Fruit fly (Drosophila melanogaster) whole organism: ENCODE data around the gene CG31248.
A peak's percentile ranks its signal among the peaks of the same experiment; 100 is the strongest.

Experiments used
- CG8478 ChIP-seq: fragments of >200 bp; optimal IDR thresholded peaks from 2 replicates; lab custom pipeline; 2018; ENCODE audit warnings: inconsistent platforms
- Dll ChIP-seq: fragments of >200 bp; optimal IDR thresholded peaks from 2 replicates; lab custom pipeline; 2017
- EcR ChIP-seq, 2 experiments: fragments of >200 bp; optimal IDR thresholded peaks; 2 replicates each; lab custom pipeline; 2017; ENCODE audit warnings: missing biosample characterization in 2 of 2, missing genetic modification characterization in 2 of 2, missing genetic modification reagents in 2 of 2
- pan ChIP-seq: fragments of >200 bp; optimal IDR thresholded peaks from 2 replicates; lab custom pipeline; 2017
- psq ChIP-seq: fragments of >200 bp; optimal IDR thresholded peaks from 2 replicates; lab custom pipeline; 2017
- usp ChIP-seq: fragments of >200 bp; optimal IDR thresholded peaks from 2 replicates; lab custom pipeline; 2017; ENCODE audit warnings: missing biosample characterization, missing genetic modification characterization, mixed read lengths

CG31248 gene

DNA sequence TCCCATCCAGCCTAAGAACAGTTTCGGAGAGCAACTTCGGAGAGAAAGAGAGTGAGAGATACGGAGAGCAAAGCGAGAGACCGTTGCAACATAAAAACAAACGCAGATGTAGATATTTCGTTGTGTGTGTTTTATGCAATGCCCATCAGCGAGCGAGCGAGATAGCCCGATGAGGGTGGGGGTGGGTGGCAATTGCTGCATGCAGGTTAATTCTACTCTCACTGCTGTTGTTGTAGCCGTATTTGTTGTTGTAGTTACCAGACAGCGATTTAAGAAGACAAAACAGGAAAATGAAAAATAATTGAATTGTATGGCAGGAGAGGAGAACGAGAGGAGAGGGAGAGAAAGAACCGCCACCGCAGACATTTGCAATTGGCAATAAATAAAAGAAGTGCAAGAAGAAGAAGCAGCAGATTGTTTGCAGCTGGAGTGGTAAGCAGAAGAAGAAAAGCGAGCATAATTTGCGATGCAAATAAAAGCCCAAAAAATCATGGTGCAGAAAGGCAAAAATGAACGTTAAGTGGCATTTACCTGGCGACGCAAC is 19.3 kb upstream of the CG31248 start:
- peak in 1 of 2 experiments; percentile 59 for TF ChIP-seq EcR (GFP tag; optimal IDR thresholded peaks at IDR 0.05; lab: Kevin White, UChicago)
- TF ChIP-seq psq (lab: Kevin White, UChicago): no peak

DNA sequence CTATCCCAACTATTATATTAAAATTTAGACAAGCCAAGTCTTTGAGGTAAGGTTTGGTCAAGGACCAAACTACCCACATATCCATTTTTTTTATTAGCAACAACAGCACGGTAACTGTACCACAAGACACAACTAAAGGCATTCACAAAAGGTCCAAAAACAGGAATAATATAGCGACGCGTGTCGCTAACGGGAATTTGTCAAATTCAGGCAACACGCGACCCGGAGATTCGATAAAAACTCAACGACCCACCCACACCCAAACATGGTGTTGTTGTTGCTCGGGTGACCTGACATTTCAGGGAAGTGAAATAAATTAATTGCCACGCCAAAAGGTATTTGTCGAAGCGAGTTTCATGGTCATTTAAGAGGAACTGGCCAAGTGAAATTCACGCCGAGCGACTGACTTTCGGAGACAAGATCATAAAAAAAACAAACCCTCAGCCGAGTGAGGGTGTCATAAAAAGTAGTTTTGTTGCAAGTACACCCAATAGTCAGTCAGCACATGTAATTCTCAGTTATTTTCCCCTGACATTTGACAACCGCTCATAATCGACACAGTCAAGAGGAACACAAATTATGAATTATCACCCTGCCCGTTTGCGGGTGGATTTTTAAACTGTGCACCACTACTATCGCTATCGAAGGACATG is 17.8 kb upstream of the CG31248 start:
- TF ChIP-seq EcR (GFP tag; optimal IDR thresholded peaks at IDR 0.05; lab: Kevin White, UChicago) (no peak), Dll (lab: Kevin White, UChicago) (no peak), pan (no peak), psq (lab: Kevin White, UChicago) (no peak), CG8478 (no peak), usp (GFP tag; lab: Kevin White, UChicago) (no peak)

- TF ChIP-seq psq (lab: Kevin White, UChicago) (no peak), Dll (lab: Kevin White, UChicago) (no peak), usp (GFP tag; lab: Kevin White, UChicago) (no peak), CG8478 (no peak), EcR (GFP tag; optimal IDR thresholded peaks at IDR 0.05; lab: Kevin White, UChicago) (no peak), pan (no peak)
Observed at dm6 chr3R:7112977-7113376, 16.1 kb upstream of the CG31248 start.

- TF ChIP-seq EcR (GFP tag; optimal IDR thresholded peaks at IDR 0.05; lab: Kevin White, UChicago) (no peak), CG8478 (no peak), psq (lab: Kevin White, UChicago) (no peak), usp (GFP tag; lab: Kevin White, UChicago) (no peak), pan (no peak), Dll (lab: Kevin White, UChicago) (no peak)
Observed at dm6 chr3R:7116511-7116910, 12.6 kb upstream of the CG31248 start.

- no peak for TF ChIP-seq usp (GFP tag; lab: Kevin White, UChicago)
- TF ChIP-seq EcR (GFP tag; optimal IDR thresholded peaks at IDR 0.05; lab: Kevin White, UChicago): no peak
- no peak for TF ChIP-seq CG8478
- no peak for TF ChIP-seq psq (lab: Kevin White, UChicago)
- no peak for TF ChIP-seq Dll (lab: Kevin White, UChicago)
- no peak for TF ChIP-seq pan
Observed at dm6 chr3R:7117590-7117989, 11.5 kb upstream of the CG31248 start, which contains the start of gene Mlp84B. Gene Mlp84B (minus strand): TSS chr3R:7117732.

dm6 chr3R:7122172-7123072 is 6.7 kb upstream of the CG31248 start:
- no peak for TF ChIP-seq usp (GFP tag; lab: Kevin White, UChicago)
- TF ChIP-seq EcR (GFP tag; optimal IDR thresholded peaks at IDR 0.05; lab: Kevin White, UChicago): peak; percentile 57 to 74
- no peak for TF ChIP-seq CG8478
- TF ChIP-seq psq (lab: Kevin White, UChicago): no peak

DNA sequence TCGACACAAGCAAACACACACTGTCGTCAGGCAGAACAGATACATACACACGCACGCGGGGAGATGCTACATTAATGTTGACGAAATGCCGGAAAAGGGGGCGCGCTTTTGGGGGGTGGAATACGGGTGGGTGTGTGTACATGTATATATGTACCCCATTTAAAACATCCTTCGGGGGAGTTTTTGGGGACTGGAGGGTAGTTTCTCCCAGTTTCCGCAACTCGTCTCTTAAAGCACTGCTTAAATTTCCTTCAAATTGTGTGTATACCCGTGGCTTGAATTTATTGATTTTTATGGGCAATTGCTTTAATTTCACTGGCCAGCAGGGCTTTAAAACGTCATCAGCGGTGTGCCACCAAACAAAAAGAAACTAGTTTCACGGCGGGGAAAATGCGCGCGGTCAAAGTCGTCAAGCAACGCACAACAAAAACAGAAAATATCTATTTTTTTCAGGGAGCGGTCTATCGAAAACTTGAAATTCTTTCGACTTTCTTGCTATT is 6.0 kb upstream of the CG31248 start:
- TF ChIP-seq usp (GFP tag; lab: Kevin White, UChicago) (no peak), psq (lab: Kevin White, UChicago) (no peak), Dll (lab: Kevin White, UChicago) (no peak)

DNA sequence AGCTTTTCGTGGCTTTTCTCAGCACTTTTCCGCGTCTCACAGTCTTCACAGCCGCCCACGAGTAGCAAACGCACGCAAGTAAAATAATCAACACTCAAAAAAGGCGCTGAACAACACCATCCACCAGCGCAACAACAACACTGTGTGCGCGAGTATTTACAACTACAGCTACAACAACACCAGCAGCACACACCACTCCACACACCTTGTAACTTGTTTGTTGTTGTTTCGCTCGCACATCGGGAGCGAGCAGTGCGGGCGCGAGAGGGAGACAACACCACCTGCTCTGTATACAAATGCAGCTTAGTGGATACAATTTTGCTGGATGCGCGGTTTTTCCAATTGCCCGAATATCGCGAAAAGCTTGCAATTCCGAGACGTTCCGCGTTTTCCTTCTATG is 5.4 kb upstream of the CG31248 start:
- no peak for TF ChIP-seq psq (lab: Kevin White, UChicago)
- no peak for TF ChIP-seq Dll (lab: Kevin White, UChicago)
- TF ChIP-seq CG8478: peak; percentile 85
- no peak for TF ChIP-seq pan

DNA sequence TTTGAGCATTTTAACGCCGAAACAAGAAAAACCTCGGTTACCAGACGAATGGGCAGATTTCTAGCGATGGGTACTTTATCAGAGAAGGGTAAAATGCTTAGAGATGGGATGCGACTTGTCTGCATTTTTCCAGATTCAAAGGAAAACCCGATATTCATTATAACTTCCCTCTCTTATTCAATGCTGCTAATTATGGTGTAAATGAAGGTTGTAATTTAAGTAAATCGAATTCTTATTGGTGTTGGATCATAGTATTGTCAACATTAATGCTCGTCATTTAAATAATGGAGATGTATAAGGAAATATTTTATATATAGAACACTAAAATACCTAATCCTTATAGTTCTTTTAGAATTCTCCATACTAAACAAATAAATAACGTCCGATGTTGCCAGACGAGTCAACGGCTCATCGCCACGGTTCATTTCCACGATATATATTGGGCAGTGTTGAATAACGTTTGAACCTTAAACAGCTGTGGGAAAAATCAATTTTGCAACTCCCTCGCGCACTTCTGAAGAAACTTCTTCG is 4.9 kb upstream of the CG31248 start, which contains the start of the genes Alh and CG10098:
Alh (minus strand) TSS at position 77 of the 531 bp plus-strand sequence.
CG10098 (plus strand) TSS at position 440 of the 531 bp plus-strand sequence.
- TF ChIP-seq EcR (GFP tag; optimal IDR thresholded peaks at IDR 0.05; lab: Kevin White, UChicago) (no peak), CG8478 (no peak), pan (no peak), psq (lab: Kevin White, UChicago) (no peak), usp (GFP tag; lab: Kevin White, UChicago) (no peak), Dll (lab: Kevin White, UChicago) (no peak)

DNA sequence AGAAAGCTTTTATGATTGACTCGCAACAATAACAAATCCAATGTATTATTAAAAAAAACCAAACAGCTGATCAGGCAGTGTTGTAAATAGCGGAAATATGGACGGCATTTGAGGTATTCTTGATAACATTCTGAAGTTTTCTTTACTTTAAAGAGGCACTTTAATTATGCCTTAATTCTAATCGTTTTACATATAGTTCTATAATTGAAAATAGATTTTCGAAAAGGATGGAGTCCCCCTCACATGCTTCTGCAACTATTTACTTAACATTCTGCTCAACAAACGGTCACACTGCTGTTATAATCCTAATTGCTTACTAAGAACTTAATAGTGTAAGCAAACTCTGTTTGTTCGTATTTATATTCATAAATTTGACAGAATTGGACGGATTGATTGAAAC is 1.2 kb upstream of the CG31248 start, which contains the start of gene CG10068:
CG10068 (minus strand) TSS at position 62 of the 400 bp plus-strand sequence.
- TF ChIP-seq usp (GFP tag; lab: Kevin White, UChicago): no peak
- TF ChIP-seq pan: no peak
- TF ChIP-seq Dll (lab: Kevin White, UChicago): no peak
- no peak for TF ChIP-seq CG8478

dm6 chr3R:7130827-7131226 is 1.7 kb downstream of the CG31248 start:
- no peak for TF ChIP-seq CG8478

- TF ChIP-seq CG8478 (no peak), psq (lab: Kevin White, UChicago) (no peak), Dll (lab: Kevin White, UChicago) (no peak), usp (GFP tag; lab: Kevin White, UChicago) (no peak), EcR (GFP tag; optimal IDR thresholded peaks at IDR 0.05; lab: Kevin White, UChicago) (no peak), pan (no peak)
Observed at dm6 chr3R:7131260-7131659, 2.1 kb downstream of the CG31248 start, which contains the start of gene CG31493. Gene CG31493 (plus strand): TSS chr3R:7131560.
